Worm (Caenorhabditis elegans): ENCODE measurements around the gene cdh-8.

ce11 chrIV:372146-372789, 32.7 kb downstream of the cdh-8 start:
- TF ChIP-seq ces-1 (GFP tag; optimal IDR thresholded peaks at IDR 0.05) (no peak), nhr-28 (tag; optimal IDR thresholded peaks at IDR 0.05) (no peak), zip-4 (GFP tag; optimal IDR thresholded peaks at IDR 0.05) (no peak)
